Fruit fly (Drosophila melanogaster): ENCODE results near the gene CG11404.

CG11404 gene

DNA sequence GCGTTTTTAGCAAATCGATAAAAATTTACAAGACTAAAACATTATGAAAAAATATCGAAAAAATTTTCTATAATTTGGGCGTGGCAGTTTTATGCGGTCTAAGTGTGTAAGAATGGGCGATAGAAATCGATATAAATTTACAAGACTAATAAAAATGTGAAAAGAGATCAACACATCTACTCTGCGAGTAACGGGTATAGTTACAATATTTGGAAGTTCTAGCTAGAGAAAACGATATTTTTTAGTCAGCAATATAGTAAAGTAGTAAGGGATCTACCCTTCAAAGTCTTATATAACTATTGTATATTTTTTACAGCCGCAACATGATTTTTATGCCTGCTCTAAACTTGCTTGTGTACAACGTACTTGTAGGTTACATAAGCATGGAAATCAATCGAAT, at the start of gene CG11404:
Gene CG11404, plus strand, starts transcription at position 301 of the 400 bp plus-strand sequence.
- TF ChIP-seq CG1621 (tag; optimal IDR thresholded peaks at IDR 0.05) (no peak), CG6163 (GFP tag; IDR thresholded peaks at IDR 0.05) (no peak), salr (GFP tag; optimal IDR thresholded peaks at IDR 0.05) (no peak), Sox15 (GFP tag; optimal IDR thresholded peaks at IDR 0.05) (no peak), Ets96B (tag; optimal IDR thresholded peaks at IDR 0.05) (no peak)

DNA sequence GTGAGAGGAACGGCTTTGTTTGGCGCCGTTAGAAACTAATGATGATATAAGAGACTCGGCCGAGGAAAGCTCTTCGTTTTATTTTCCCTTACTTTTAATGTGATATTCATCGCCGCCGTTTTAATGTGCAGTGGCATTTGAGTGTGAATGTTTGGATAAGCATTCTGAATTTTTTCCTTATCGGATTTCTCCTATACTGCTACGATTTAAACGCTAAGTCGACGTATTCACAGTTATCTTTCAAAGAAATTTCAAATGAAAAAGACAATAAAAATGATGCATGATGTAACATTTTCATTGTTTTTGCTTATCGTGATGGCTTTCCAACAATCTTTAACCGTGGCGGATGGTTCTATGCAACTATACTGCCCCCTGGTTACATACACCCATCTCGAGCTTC, 46.9 kb upstream of the CG11404 start, which contains the start of gene CG43312:
Gene CG43312, plus strand, starts transcription at position 301 of the 400 bp plus-strand sequence.
- no peak for TF ChIP-seq svp (GFP tag)
- TF ChIP-seq Hr38 (GFP tag; optimal IDR thresholded peaks at IDR 0.05), result no peak
- no peak for TF ChIP-seq fd85E (GFP tag; optimal IDR thresholded peaks at IDR 0.05)
- no peak for TF ChIP-seq OdsH (GFP tag; optimal IDR thresholded peaks at IDR 0.05)
- no peak for TF ChIP-seq vri (GFP tag; optimal IDR thresholded peaks at IDR 0.05)
- no peak for TF ChIP-seq CG9139 (GFP tag; optimal IDR thresholded peaks at IDR 0.05)
- TF ChIP-seq Sox14 (GFP tag; optimal IDR thresholded peaks at IDR 0.05), result no peak
- no peak for TF ChIP-seq CG8632 (GFP tag; optimal IDR thresholded peaks at IDR 0.05)
- no peak for TF ChIP-seq CG3919 (GFP tag; optimal IDR thresholded peaks at IDR 0.05)
- TF ChIP-seq CG8119 (GFP tag; IDR thresholded peaks at IDR 0.05), result no peak

DNA sequence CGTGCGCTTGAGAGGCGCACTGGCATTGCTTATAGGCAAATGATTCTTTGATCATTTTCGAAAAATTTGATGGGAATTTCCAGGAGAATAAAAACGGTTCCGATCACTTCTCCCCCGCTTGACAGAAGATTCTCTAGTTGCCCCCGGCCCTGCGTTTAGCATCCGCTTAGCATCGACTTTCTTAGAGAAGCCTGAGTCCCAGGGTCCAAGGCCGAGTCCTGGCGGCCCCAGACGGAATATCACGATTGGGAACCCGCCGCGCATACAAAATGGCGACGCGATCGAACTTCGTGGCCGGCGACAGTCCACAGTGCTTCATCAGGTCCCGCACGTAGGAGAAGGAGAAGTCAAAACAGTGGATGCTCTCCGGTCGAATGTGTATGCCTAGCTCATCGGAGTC, 44.5 kb upstream of the CG11404 start, which contains the start of gene CG43331:
Gene CG43331, minus strand, starts transcription at position 101 of the 400 bp plus-strand sequence.
- TF ChIP-seq acj6 (GFP tag; optimal IDR thresholded peaks at IDR 0.05), result no peak
- no peak for TF ChIP-seq Ets96B (tag; optimal IDR thresholded peaks at IDR 0.05)
- no peak for TF ChIP-seq fkh (GFP tag; optimal IDR thresholded peaks at IDR 0.05)
- TF ChIP-seq CG8319 (GFP tag; optimal IDR thresholded peaks at IDR 0.05), result no peak
- no peak for TF ChIP-seq fd59A (GFP tag; optimal IDR thresholded peaks at IDR 0.05)
- TF ChIP-seq Hr39 (GFP tag; optimal IDR thresholded peaks at IDR 0.05), result no peak
- no peak for TF ChIP-seq CG6808 (GFP tag; optimal IDR thresholded peaks at IDR 0.05)
- TF ChIP-seq dac (GFP tag; optimal IDR thresholded peaks at IDR 0.05), result no peak
- TF ChIP-seq Eip93F (GFP tag; optimal IDR thresholded peaks at IDR 0.05), result no peak
- TF ChIP-seq cyc (GFP tag; optimal IDR thresholded peaks at IDR 0.05), result no peak
- no peak for TF ChIP-seq lz (GFP tag; optimal IDR thresholded peaks at IDR 0.05)
- TF ChIP-seq Ets21C (GFP tag; optimal IDR thresholded peaks at IDR 0.05), result no peak
- no peak for TF ChIP-seq CG8119 (GFP tag; IDR thresholded peaks at IDR 0.05)
- TF ChIP-seq OdsH (GFP tag; optimal IDR thresholded peaks at IDR 0.05), result no peak
- TF ChIP-seq CG32006 (GFP tag; optimal IDR thresholded peaks at IDR 0.05), result no peak
- no peak for TF ChIP-seq CG11762 (GFP tag; optimal IDR thresholded peaks at IDR 0.05; ENCODE audit: insufficient read depth)
- TF ChIP-seq achi (GFP tag; optimal IDR thresholded peaks at IDR 0.05), result no peak

DNA sequence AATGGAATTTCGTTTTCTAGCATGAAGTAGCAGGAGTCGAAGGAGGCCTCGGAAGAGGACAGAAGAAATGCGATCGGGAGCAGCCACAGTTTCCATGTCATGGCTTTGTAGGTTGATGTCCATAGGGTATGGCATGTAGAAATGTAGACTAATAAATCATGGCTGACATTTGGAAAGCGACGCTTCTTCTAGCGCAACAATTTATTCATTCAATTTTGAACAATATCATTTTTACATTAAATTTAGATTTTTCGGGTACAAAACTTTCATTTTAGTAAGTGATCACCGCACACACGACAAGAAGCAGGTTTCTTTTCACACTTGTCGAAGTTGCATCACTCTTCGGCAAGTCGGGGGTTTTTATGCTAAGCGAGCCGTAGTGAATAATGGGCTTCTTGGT, 43.9 kb upstream of the CG11404 start, which contains the start of gene CG43330:
Gene CG43330, minus strand, starts transcription at position 101 of the 400 bp plus-strand sequence.
- TF ChIP-seq Smox (GFP tag; optimal IDR thresholded peaks at IDR 0.05), result no peak
- TF ChIP-seq Sox15 (GFP tag; optimal IDR thresholded peaks at IDR 0.05), result no peak
- TF ChIP-seq CG11762 (GFP tag; optimal IDR thresholded peaks at IDR 0.05; ENCODE audit: insufficient read depth), result no peak
- no peak for TF ChIP-seq Sox14 (GFP tag; optimal IDR thresholded peaks at IDR 0.05)
- TF ChIP-seq Met (GFP tag; optimal IDR thresholded peaks at IDR 0.05), result no peak
- no peak for TF ChIP-seq Lpt (GFP tag; optimal IDR thresholded peaks at IDR 0.05)
- no peak for TF ChIP-seq CG16779 (tag; optimal IDR thresholded peaks at IDR 0.05)

DNA sequence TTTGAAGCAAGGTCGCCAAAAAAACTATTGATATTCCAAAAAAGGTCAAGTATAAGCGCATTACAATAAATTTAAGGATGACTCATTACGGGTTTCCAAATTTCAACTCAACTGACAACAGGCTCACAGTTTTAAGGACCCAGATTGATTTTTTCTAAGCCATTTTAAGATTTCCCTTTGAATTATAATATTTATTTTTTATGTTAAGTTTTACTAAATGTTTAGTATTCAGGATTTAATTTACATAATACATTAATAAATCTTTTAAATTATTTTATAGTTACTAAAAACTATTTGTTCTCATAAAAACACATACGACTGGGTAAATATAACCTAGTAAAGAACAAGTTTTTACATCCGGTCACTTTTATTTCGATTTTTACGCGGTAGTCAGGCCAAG, 43.1 kb upstream of the CG11404 start, which contains the start of gene CG43329:
Gene CG43329, minus strand, starts transcription at position 101 of the 400 bp plus-strand sequence.
- no peak for TF ChIP-seq Eip93F (GFP tag; optimal IDR thresholded peaks at IDR 0.05)
- no peak for TF ChIP-seq ss (GFP tag; optimal IDR thresholded peaks at IDR 0.05)
- TF ChIP-seq CG6163 (GFP tag; IDR thresholded peaks at IDR 0.05), result no peak
- no peak for TF ChIP-seq CG6276 (GFP tag; optimal IDR thresholded peaks at IDR 0.05)
- TF ChIP-seq achi (GFP tag; optimal IDR thresholded peaks at IDR 0.05), result no peak
- no peak for TF ChIP-seq net (GFP tag; optimal IDR thresholded peaks at IDR 0.05)
- TF ChIP-seq CG16779 (tag; optimal IDR thresholded peaks at IDR 0.05), result no peak
- no peak for TF ChIP-seq Smox (GFP tag; optimal IDR thresholded peaks at IDR 0.05)
- TF ChIP-seq Met (GFP tag; optimal IDR thresholded peaks at IDR 0.05), result no peak
- no peak for TF ChIP-seq lz (GFP tag; optimal IDR thresholded peaks at IDR 0.05)
- no peak for TF ChIP-seq Sox14 (GFP tag; optimal IDR thresholded peaks at IDR 0.05)
- no peak for TF ChIP-seq Blimp-1 (GFP tag; optimal IDR thresholded peaks at IDR 0.05)
- no peak for TF ChIP-seq CG3919 (GFP tag; optimal IDR thresholded peaks at IDR 0.05)
- TF ChIP-seq fkh (GFP tag; optimal IDR thresholded peaks at IDR 0.05), result no peak
- no peak for TF ChIP-seq CG6854 (GFP tag; optimal IDR thresholded peaks at IDR 0.05)
- TF ChIP-seq CG3032 (tag; optimal IDR thresholded peaks at IDR 0.05), result no peak

All from whole organism, prepupa.